Fruit fly (Drosophila melanogaster) whole organism, embryonic: ENCODE results near the gene CG15170.

Experiments used
- CG10267 ChIP-seq: fragments of 200-800 bp; sonication (Bioruptor generic); optimal IDR thresholded peaks from 2 replicates; lab custom pipeline; 2018; ENCODE audit warnings: missing biosample characterization, mild to moderate bottlenecking, missing genetic modification characterization, moderate library complexity
- CG1792 ChIP-seq: fragments of 200-800 bp; sonication (Bioruptor generic); optimal IDR thresholded peaks from 2 replicates; lab custom pipeline; 2016; ENCODE audit warnings: missing biosample characterization, missing genetic modification characterization
- CG1832 ChIP-seq: fragments of 200-800 bp; sonication (Bioruptor generic); optimal IDR thresholded peaks from 2 replicates; lab custom pipeline; 2017; ENCODE audit warnings: missing biosample characterization, mild to moderate bottlenecking, missing genetic modification characterization, inconsistent platforms
- CG3995 ChIP-seq: fragments of 200-800 bp; sonication (Bioruptor generic); optimal IDR thresholded peaks from 3 replicates; lab custom pipeline; 2016; ENCODE audit warnings: missing biosample characterization, missing genetic modification characterization
- CoRest ChIP-seq: fragments of 200-800 bp; sonication (Bioruptor generic); optimal IDR thresholded peaks from 3 replicates; lab custom pipeline; 2018; ENCODE audit warnings: missing biosample characterization, mild to moderate bottlenecking, missing genetic modification characterization, moderate library complexity
- Elba2 ChIP-seq: fragments of 200-800 bp; sonication (Bioruptor generic); optimal IDR thresholded peaks from 3 replicates; lab custom pipeline; 2016; ENCODE audit warnings: missing biosample characterization, missing genetic modification characterization
- jigr1 ChIP-seq: fragments of 200-800 bp; sonication (Bioruptor generic); IDR thresholded peaks from 3 replicates; pipeline ENCODE4 v1.3.6; 2022; ENCODE audit warnings: missing biosample characterization, missing genetic modification characterization
- ro ChIP-seq: fragments of 200-800 bp; sonication (Bioruptor generic); IDR thresholded peaks from 2 replicates; pipeline ENCODE4 v1.3.6; 2022; ENCODE audit warnings: missing biosample characterization, missing genetic modification characterization
- sqz ChIP-seq: fragments of 200-800 bp; sonication (Bioruptor generic); optimal IDR thresholded peaks from 3 replicates; lab custom pipeline; 2018; ENCODE audit warnings: missing biosample characterization, mild to moderate bottlenecking, missing genetic modification characterization
- trh ChIP-seq: fragments of 200-800 bp; sonication (Bioruptor generic); optimal IDR thresholded peaks from 2 replicates; lab custom pipeline; 2016; ENCODE audit warnings: missing biosample characterization, missing genetic modification characterization

dm6 chr2L:19035013-19035412 lies 45.0 kb upstream of the CG15170 start:
- TF ChIP-seq CG3995 (no peak), Elba2 (GFP tag; lab: Kevin White, UChicago) (no peak), ro (no peak), jigr1 (no peak), CG1832 (no peak), CG1792 (GFP tag; lab: Kevin White, UChicago) (no peak), CoRest (tag; lab: Kevin White, UChicago) (no peak), trh (GFP tag; lab: Kevin White, UChicago) (no peak), sqz (no peak), CG10267 (no peak)
